Worm (Caenorhabditis elegans): Measurements from ENCODE around the gene meg-1.

DNA sequence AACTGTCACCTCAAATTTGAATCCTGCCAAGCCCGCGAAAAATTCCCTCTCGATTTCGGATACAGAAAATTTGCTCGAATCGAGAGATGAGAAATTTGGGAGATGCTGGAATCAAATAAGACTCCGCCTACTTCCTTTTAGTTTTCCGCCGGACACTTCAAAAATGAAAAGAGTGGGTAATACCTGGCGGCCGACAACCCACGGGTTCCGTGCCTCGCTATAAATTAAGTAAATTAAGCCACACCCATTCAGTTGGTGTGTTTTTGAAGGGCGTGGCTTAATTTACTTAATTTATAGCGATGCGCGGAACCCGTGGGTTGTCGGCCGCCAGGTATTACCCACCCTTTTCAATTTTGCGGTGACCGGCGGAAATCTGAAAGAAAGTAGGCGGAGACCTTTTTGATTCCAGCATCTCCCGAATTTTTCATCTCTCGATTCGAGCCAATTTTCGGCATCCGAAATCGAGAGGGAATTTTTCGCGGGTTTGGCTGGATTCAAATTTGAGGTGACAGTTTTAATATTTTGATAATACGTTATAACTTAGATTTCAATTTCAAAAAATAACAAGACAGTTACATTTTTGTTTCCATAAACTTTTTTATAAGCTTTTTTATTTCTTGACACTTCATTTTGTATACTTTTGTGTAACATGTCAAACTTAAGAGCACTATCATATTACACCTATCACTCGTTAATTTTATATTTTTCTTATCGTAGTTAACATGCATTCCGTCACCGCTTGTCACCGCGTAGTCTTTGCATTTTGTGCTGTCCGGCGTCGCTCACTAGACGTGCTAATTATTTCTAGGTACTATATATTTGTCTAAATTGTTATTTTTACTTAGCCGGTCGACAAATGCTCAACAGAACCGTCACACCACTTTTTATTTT is 17.5 kb upstream of the meg-1 start:
- no peak for TF ChIP-seq unc-55 (GFP tag; optimal IDR thresholded peaks at IDR 0.05)
- no peak for TF ChIP-seq lsy-2 (tag; optimal IDR thresholded peaks at IDR 0.05)
- TF ChIP-seq nhr-23 (tag; optimal IDR thresholded peaks at IDR 0.05) = no peak
- TF ChIP-seq nhr-25 (tag; optimal IDR thresholded peaks at IDR 0.05) = no peak
- TF ChIP-seq lin-39 (tag; optimal IDR thresholded peaks at IDR 0.05) = no peak
- TF ChIP-seq ama-1 (optimal IDR thresholded peaks at IDR 0.05) = no peak
- no peak for TF ChIP-seq nhr-237 (tag; optimal IDR thresholded peaks at IDR 0.05)
- no peak for TF ChIP-seq zag-1 (tag; optimal IDR thresholded peaks at IDR 0.05)
- TF ChIP-seq lin-13 (GFP tag; optimal IDR thresholded peaks at IDR 0.05) = no peak
- no peak for TF ChIP-seq unc-62 (GFP tag; optimal IDR thresholded peaks at IDR 0.05)
